Worm (Caenorhabditis elegans): Measurements from ENCODE around the gene F58B4.3.

The F58B4.3 gene

DNA sequence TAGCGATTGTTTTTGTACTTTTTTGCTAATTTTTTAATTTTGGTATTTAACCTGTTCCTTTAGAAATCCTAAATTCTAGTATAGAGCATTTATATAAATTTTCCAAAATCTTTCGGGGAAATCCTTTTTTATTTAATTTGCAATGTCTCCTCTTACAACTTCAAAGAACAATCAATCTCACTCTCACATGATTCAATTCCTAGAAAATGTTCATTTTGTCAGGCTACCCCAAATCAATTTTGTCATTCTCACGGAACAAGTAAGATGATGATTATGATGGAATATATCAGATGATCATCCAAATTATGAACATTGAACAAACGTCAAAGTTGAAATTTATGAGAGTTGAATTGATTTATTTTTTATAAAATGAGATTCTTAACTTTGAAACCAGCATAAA lies 7.7 kb downstream of the F58B4.3 start:
- TF ChIP-seq unc-62 (GFP tag; optimal IDR thresholded peaks at IDR 0.05) = no peak
- TF ChIP-seq blmp-1 (tag; optimal IDR thresholded peaks at IDR 0.05) = no peak
- no peak for TF ChIP-seq ceh-43 (GFP tag; optimal IDR thresholded peaks at IDR 0.05)
- no peak for TF ChIP-seq elt-3 (tag; optimal IDR thresholded peaks at IDR 0.05)
- TF ChIP-seq lsy-2 (tag; optimal IDR thresholded peaks at IDR 0.05) = no peak
- TF ChIP-seq tbx-8 (GFP tag; optimal IDR thresholded peaks at IDR 0.05) = no peak
- TF ChIP-seq unc-120 (tag; optimal IDR thresholded peaks at IDR 0.05; ENCODE audit: poor library complexity, severe bottlenecking) = no peak
- TF ChIP-seq lin-32 (GFP tag; optimal IDR thresholded peaks at IDR 0.05) = no peak
- TF ChIP-seq nhr-12 (tag; optimal IDR thresholded peaks at IDR 0.05) = no peak
- no peak for TF ChIP-seq nhr-2 (tag; optimal IDR thresholded peaks at IDR 0.05)
- TF ChIP-seq sptf-1 (tag; optimal IDR thresholded peaks at IDR 0.05) = no peak
- no peak for TF ChIP-seq unc-39 (tag; optimal IDR thresholded peaks at IDR 0.05)
- no peak for TF ChIP-seq ces-1 (GFP tag; optimal IDR thresholded peaks at IDR 0.05)
- no peak for TF ChIP-seq drap-1 (GFP tag; optimal IDR thresholded peaks at IDR 0.05)
- TF ChIP-seq zip-8 (tag; optimal IDR thresholded peaks at IDR 0.05) = no peak
- TF ChIP-seq pha-4 (tag; optimal IDR thresholded peaks at IDR 0.05) = no peak

DNA sequence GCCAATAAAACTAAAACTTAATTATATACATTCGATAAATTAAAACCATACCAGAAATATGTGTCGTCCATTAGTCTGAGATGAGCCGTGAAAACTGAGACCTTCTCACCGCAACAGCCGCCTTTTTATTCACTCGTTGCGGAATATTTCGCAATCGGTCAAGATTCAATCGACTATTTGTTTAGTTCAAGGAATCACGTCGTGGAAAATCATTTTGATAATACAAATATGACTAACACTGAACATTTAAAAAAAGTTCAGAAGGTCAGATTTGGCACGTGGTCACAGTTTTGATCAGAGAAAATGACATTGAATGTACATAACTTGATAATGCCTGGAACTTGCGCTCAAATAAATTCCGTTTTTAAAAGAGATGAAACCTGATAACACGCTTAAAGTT lies 9.1 kb downstream of the F58B4.3 start, which contains the start of gene F17C11.11:
Gene F17C11.11, minus strand, starts transcription at position 79 of the 400 bp plus-strand sequence.
- peak; percentile 5 for TF ChIP-seq hlh-1 (tag; optimal IDR thresholded peaks at IDR 0.05)
- no peak for TF ChIP-seq pha-4 (tag; optimal IDR thresholded peaks at IDR 0.05)
- TF ChIP-seq ztf-11 (tag; optimal IDR thresholded peaks at IDR 0.05) = no peak
- TF ChIP-seq nhr-28 (tag; optimal IDR thresholded peaks at IDR 0.05) = no peak
- TF ChIP-seq tbx-8 (GFP tag; optimal IDR thresholded peaks at IDR 0.05) = no peak
- TF ChIP-seq blmp-1 (tag; optimal IDR thresholded peaks at IDR 0.05) = no peak

DNA sequence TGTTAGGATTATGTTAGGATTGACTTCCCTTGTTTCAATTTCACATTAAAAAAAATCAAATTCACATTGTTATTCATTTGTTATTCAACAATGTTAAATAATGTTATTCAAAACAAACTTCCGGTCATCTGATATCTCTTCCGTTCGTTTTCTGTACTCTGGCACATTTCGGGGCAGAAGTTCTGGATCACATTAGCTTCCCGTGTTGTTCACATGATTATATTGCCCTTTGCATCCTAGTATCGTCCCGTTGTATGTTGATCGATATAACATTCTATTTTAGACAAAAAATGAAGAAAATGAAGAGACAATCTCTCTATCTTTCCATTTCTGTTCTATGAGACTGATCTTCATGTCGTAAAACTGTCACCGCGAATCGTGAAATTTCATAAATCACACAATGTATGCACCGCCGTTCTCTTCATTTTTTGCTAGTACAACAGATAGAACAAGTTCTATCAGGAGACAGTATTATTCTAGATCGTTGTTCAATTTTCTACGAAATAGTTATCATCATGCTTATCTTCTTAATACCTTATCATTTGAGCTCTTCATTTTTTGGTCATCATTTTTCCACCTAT lies 10.5 kb downstream of the F58B4.3 start:
- no peak for TF ChIP-seq blmp-1 (tag; optimal IDR thresholded peaks at IDR 0.05)
- TF ChIP-seq elt-1 (tag; optimal IDR thresholded peaks at IDR 0.05; ENCODE audit: borderline replicate concordance, insufficient read depth) = peak; percentile 6

DNA sequence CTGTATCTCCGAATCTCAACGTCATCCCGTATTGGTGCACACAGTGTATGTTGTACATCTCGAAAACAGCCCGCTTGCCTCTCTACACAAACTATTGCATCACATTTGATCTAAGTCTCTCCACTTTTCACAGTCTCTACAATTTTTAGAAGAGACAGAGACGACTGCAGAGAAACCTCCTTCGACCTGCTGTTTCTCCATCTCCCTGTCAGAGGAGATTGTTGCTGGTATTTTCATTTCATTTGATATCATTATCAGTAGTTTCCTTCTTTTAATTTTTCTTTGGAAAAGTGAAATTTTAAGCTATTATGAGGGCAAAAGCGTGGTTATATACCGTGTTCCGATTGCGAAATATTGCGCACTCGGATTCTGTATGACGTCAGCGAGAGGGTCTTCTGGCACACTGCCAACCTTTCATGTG lies 11.0 kb downstream of the F58B4.3 start:
- TF ChIP-seq ceh-43 (GFP tag; optimal IDR thresholded peaks at IDR 0.05) (no peak), lsy-2 (tag; optimal IDR thresholded peaks at IDR 0.05) (peak; percentile 22), unc-120 (tag; optimal IDR thresholded peaks at IDR 0.05; ENCODE audit: poor library complexity, severe bottlenecking) (peak; percentile 34), cnd-1 (tag; optimal IDR thresholded peaks at IDR 0.05) (no peak), mls-2 (tag; optimal IDR thresholded peaks at IDR 0.05) (no peak), hlh-1 (tag; optimal IDR thresholded peaks at IDR 0.05) (peak; percentile 9), blmp-1 (tag; optimal IDR thresholded peaks at IDR 0.05) (peak; percentile 14), elt-3 (tag; optimal IDR thresholded peaks at IDR 0.05) (no peak), mab-5 (tag; optimal IDR thresholded peaks at IDR 0.05) (no peak), bed-3 (GFP tag; optimal IDR thresholded peaks at IDR 0.05) (no peak), nhr-12 (tag; optimal IDR thresholded peaks at IDR 0.05) (no peak), mep-1 (tag; optimal IDR thresholded peaks at IDR 0.05) (peak; percentile 50), snpc-4 (tag; optimal IDR thresholded peaks at IDR 0.05) (no peak), zip-8 (tag; optimal IDR thresholded peaks at IDR 0.05) (peak; percentile 66), M03D4.4 (tag; optimal IDR thresholded peaks at IDR 0.05) (no peak), pha-4 (tag; optimal IDR thresholded peaks at IDR 0.05) (peak; percentile 4), ztf-11 (tag; optimal IDR thresholded peaks at IDR 0.05) (no peak), unc-39 (tag; optimal IDR thresholded peaks at IDR 0.05) (no peak), lin-32 (GFP tag; optimal IDR thresholded peaks at IDR 0.05) (no peak), nhr-28 (tag; optimal IDR thresholded peaks at IDR 0.05) (no peak), ceh-83 (GFP tag; optimal IDR thresholded peaks at IDR 0.05) (no peak), ces-1 (GFP tag; optimal IDR thresholded peaks at IDR 0.05) (peak; percentile 58), sptf-1 (tag; optimal IDR thresholded peaks at IDR 0.05) (no peak), nhr-76 (tag; optimal IDR thresholded peaks at IDR 0.05) (no peak), unc-62 (GFP tag; optimal IDR thresholded peaks at IDR 0.05) (peak; percentile 75), elt-1 (tag; optimal IDR thresholded peaks at IDR 0.05; ENCODE audit: borderline replicate concordance, insufficient read depth) (no peak), nhr-237 (tag; optimal IDR thresholded peaks at IDR 0.05) (no peak), nhr-2 (tag; optimal IDR thresholded peaks at IDR 0.05) (peak; percentile 68), ham-2 (GFP tag; optimal IDR thresholded peaks at IDR 0.05) (peak; percentile 39), sem-2 (GFP tag; optimal IDR thresholded peaks at IDR 0.05) (no peak), lin-13 (tag; optimal IDR thresholded peaks at IDR 0.05) (no peak), drap-1 (GFP tag; optimal IDR thresholded peaks at IDR 0.05) (peak; percentile 20), flh-1 (GFP tag; optimal IDR thresholded peaks at IDR 0.05) (no peak), ceh-39 (tag; optimal IDR thresholded peaks at IDR 0.05) (peak; percentile 43), tbx-8 (GFP tag; optimal IDR thresholded peaks at IDR 0.05) (no peak)
